Worm (Caenorhabditis elegans) whole organism, L4 larva: Measurements from ENCODE around the gene srh-183.
A peak's percentile ranks its signal among the peaks of the same experiment; 100 is the strongest.
"Not testable (repeated sequence)": the region's sequence is repeated elsewhere in the genome, so short reads cannot be mapped to it uniquely, and the experiment has no call there.

ENCODE experiments used
- D1046.2 ChIP-seq: fragments of 200-800 bp; sonication (Bioruptor generic); IDR thresholded peaks from 2 replicates; pipeline ENCODE4 v1.3.6; 2022; ENCODE audit warnings: missing genetic modification characterization, missing compliant biosample characterization
- R02D3.7 ChIP-seq: fragments of 150-350 bp; sonication (generic microtip); optimal IDR thresholded peaks from 3 replicates; lab custom pipeline; 2014; ENCODE audit warnings: missing biosample characterization, missing genetic modification characterization
- Y48G9A.11 ChIP-seq: fragments of 200-800 bp; sonication (Bioruptor generic); IDR thresholded peaks from 2 replicates; pipeline ENCODE4 v1.3.6; 2022; ENCODE audit warnings: missing genetic modification reagents, missing genetic modification characterization, missing compliant biosample characterization
- ZK546.5 ChIP-seq, 2 experiments: sonication (generic microtip); optimal IDR thresholded peaks; 2 replicates each; lab custom pipeline; 2017; ENCODE audit warnings: missing biosample characterization in 2 of 2, missing genetic modification characterization in 2 of 2
- ama-1 ChIP-seq: fragments of 150-350 bp; optimal IDR thresholded peaks from 2 replicates; lab custom pipeline; 2014; ENCODE audit warnings: inconsistent platforms, mixed read lengths
- ceh-32 ChIP-seq: sonication (generic microtip); optimal IDR thresholded peaks from 2 replicates; lab custom pipeline; 2016; ENCODE audit warnings: mild to moderate bottlenecking, missing genetic modification characterization, missing compliant biosample characterization; ENCODE audit not compliant: poor library complexity
- ces-1 ChIP-seq: fragments of 150-350 bp; sonication (generic microtip); optimal IDR thresholded peaks from 4 replicates; lab custom pipeline; 2014; ENCODE audit warnings: missing biosample characterization, missing genetic modification reagents, missing genetic modification characterization
- cey-2 ChIP-seq: sonication (generic microtip); optimal IDR thresholded peaks from 3 replicates; lab custom pipeline; 2017; ENCODE audit warnings: missing genetic modification characterization, mild to moderate bottlenecking, missing compliant biosample characterization, antibody characterized with exemption, borderline replicate concordance; ENCODE audit not compliant: insufficient read depth
- daf-19 ChIP-seq: fragments of 200-800 bp; sonication (Bioruptor generic); conservative IDR thresholded peaks from 2 replicates; pipeline ENCODE4 v1.3.6; 2022; ENCODE audit warnings: missing genetic modification characterization, missing compliant biosample characterization
- daf-8 ChIP-seq: fragments of 200-800 bp; sonication (Bioruptor generic); IDR thresholded peaks from 2 replicates; pipeline ENCODE4 v1.3.6; 2022; ENCODE audit warnings: missing genetic modification characterization, missing compliant biosample characterization
- egl-27 ChIP-seq: sonication (generic microtip); optimal IDR thresholded peaks from 3 replicates; lab custom pipeline; 2017; ENCODE audit warnings: missing biosample characterization, missing genetic modification reagents, missing genetic modification characterization
- fkh-10 ChIP-seq: fragments of 150-350 bp; optimal IDR thresholded peaks from 2 replicates; lab custom pipeline; 2014; ENCODE audit warnings: missing biosample characterization, missing genetic modification reagents, missing genetic modification characterization
- hlh-11 ChIP-seq: fragments of 200-800 bp; sonication (Bioruptor generic); optimal IDR thresholded peaks from 2 replicates; lab custom pipeline; 2018; ENCODE audit warnings: mild to moderate bottlenecking, missing genetic modification characterization, missing compliant biosample characterization
- jun-1 ChIP-seq: fragments of 150-350 bp; optimal IDR thresholded peaks from 2 replicates; lab custom pipeline; 2014; ENCODE audit warnings: missing biosample characterization, missing genetic modification reagents, missing genetic modification characterization
- lim-7 ChIP-seq: fragments of 200-800 bp; sonication (Bioruptor generic); IDR thresholded peaks from 2 replicates; pipeline ENCODE4 v1.3.6; 2022; ENCODE audit warnings: missing genetic modification characterization, missing compliant biosample characterization
- lin-38 ChIP-seq: fragments of 200-800 bp; sonication (Bioruptor generic); IDR thresholded peaks from 2 replicates; pipeline ENCODE4 v1.3.6; 2022; ENCODE audit warnings: missing genetic modification reagents, missing genetic modification characterization, missing compliant biosample characterization
- lsy-2 ChIP-seq, 2 experiments: fragments of 150-350 bp in 1 of 2; sonication (generic microtip) in 1 of 2; optimal IDR thresholded peaks; 2 replicates each; lab custom pipeline; 2014 to 2017; ENCODE audit warnings: missing biosample characterization in 2 of 2, missing genetic modification characterization in 2 of 2
- mdt-29 ChIP-seq: fragments of 200-800 bp; sonication (Bioruptor generic); IDR thresholded peaks from 2 replicates; pipeline ENCODE4 v1.3.6; 2022; ENCODE audit warnings: missing genetic modification reagents, missing genetic modification characterization, missing compliant biosample characterization
- mxl-2 ChIP-seq: fragments of 200-800 bp; sonication (Bioruptor generic); conservative IDR thresholded peaks from 2 replicates; pipeline ENCODE4 v1.3.6; 2022; ENCODE audit warnings: missing genetic modification reagents, missing genetic modification characterization, missing compliant biosample characterization
- mxl-3 ChIP-seq: fragments of 200-800 bp; sonication (Bioruptor generic); optimal IDR thresholded peaks from 2 replicates; lab custom pipeline; 2018; ENCODE audit warnings: mild to moderate bottlenecking, missing genetic modification characterization, missing compliant biosample characterization
- pha-4 ChIP-seq, 2 experiments: fragments of 150-350 bp in 1 of 2; fragments of 200-800 bp in 1 of 2; sonication (Bioruptor generic) in 1 of 2; IDR thresholded peaks in 1 of 2; optimal IDR thresholded peaks in 1 of 2; 2 replicates each; pipeline versions ENCODE4 v1.3.6 to Lab custom; 2014 to 2022; ENCODE audit warnings: missing genetic modification characterization in 2 of 2, missing genetic modification reagents in 2 of 2, missing biosample characterization in 1 of 2, missing compliant biosample characterization in 1 of 2
- snpc-1.2 ChIP-seq: fragments of 200-800 bp; sonication (Bioruptor generic); IDR thresholded peaks from 2 replicates; pipeline ENCODE4 v1.3.6; 2022; ENCODE audit warnings: missing genetic modification reagents, missing genetic modification characterization, missing compliant biosample characterization
- spr-1 ChIP-seq: sonication (generic microtip); optimal IDR thresholded peaks from 2 replicates; lab custom pipeline; 2016; ENCODE audit warnings: mild to moderate bottlenecking, missing genetic modification characterization, missing compliant biosample characterization
- unc-62 ChIP-seq, 3 experiments: fragments of 150-350 bp in 1 of 3; sonication (generic microtip); optimal IDR thresholded peaks in 2 of 3; peaks in 1 of 3; 1 replicate in 1 of 3; 2 replicates in 2 of 3; lab custom pipeline; 2014 to 2017; ENCODE audit warnings: missing biosample characterization in 3 of 3, missing genetic modification characterization in 3 of 3, missing genetic modification reagents in 3 of 3, missing genotype in 1 of 3
- ztf-7 ChIP-seq: fragments of 150-350 bp; optimal IDR thresholded peaks from 2 replicates; lab custom pipeline; 2014; ENCODE audit warnings: missing biosample characterization, missing genetic modification characterization

The srh-183 gene

DNA sequence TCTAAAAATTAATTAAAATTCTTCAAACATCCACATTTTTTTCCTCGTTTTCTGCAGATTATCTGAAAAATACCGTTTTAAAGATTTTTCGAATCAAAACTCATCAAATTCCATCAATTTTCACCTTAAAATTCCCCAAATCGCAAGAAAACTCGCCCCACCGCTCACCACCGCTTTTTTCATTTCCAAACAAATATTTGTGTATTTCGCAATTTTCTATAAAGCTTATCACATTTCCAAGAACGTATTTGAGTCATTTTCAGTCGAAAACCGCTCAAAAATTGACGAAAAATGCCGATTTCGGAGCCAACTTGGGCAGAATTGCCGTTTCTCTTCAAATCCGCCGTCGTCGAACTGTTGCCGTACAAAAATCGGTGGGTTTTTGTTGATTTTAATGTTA, 28.4 kb downstream of the srh-183 start, which contains the start of gene Y60A3A.8:
Gene Y60A3A.8, plus strand, starts transcription at position 258 of the 400 bp plus-strand sequence.
- TF ChIP-seq mdt-29; pha-4 (GFP tag; IDR thresholded peaks at IDR 0.05; lab: Robert Waterston, UW); pha-4 (tag; optimal IDR thresholded peaks at IDR 0.05; lab: Kevin White, UChicago); jun-1 (tag; lab: Kevin White, UChicago): not testable (repeated sequence)

DNA sequence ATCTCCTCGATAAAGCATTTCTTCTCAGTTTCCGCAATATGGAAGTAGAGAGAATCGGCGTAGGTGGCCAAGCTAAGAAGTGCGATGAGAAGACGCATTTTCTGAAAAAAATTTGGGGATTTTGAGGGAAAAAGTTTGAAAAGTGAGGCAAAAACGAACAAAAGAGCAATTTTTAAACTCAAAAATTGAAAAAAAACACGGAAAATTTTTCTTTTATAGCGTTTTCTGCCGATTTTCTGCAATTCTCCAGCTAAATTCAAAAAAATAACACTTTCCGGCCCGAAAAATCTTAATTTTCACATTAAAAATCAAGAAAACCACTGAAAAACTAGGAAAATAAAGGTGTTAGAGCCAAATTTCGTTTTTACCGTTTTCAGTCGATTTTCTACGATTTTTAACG, 29.1 kb downstream of the srh-183 start, which contains the start of gene tmed-4:
Gene tmed-4, minus strand, starts transcription at position 101 of the 400 bp plus-strand sequence.
- TF ChIP-seq snpc-1.2 (GFP tag; lab: Robert Waterston, UW); unc-62 (GFP tag; optimal IDR thresholded peaks at IDR 0.05 in 1 of 2; lab: Kevin White, UChicago); unc-62 (tag; optimal IDR thresholded peaks at IDR 0.05; lab: Kevin White, UChicago); daf-8 (GFP tag; lab: Robert Waterston, UW): not testable (repeated sequence)

ce11 chrV:19946529-19946928, 31.6 kb downstream of the srh-183 start, which contains the start of gene dhs-24:
dhs-24 (minus strand) TSS chrV:19946629.
- no peak for TF ChIP-seq R02D3.7 (tag; lab: Kevin White, UChicago)
- peak; percentile 55 for TF ChIP-seq ama-1 (lab: Kevin White, UChicago)
- 0 out of 2 replicates have a peak, but pooled peaks have one; percentile 21 for TF ChIP-seq lin-38 (GFP tag; lab: Robert Waterston, UW)
- no peak for TF ChIP-seq daf-19 (GFP tag; lab: Robert Waterston, UW)
- TF ChIP-seq snpc-1.2 (GFP tag; lab: Robert Waterston, UW): 0 out of 2 replicates have a peak, but pooled peaks have one; percentile 13
- no peak for TF ChIP-seq Y48G9A.11
- no peak for TF ChIP-seq jun-1 (tag; lab: Kevin White, UChicago)

DNA sequence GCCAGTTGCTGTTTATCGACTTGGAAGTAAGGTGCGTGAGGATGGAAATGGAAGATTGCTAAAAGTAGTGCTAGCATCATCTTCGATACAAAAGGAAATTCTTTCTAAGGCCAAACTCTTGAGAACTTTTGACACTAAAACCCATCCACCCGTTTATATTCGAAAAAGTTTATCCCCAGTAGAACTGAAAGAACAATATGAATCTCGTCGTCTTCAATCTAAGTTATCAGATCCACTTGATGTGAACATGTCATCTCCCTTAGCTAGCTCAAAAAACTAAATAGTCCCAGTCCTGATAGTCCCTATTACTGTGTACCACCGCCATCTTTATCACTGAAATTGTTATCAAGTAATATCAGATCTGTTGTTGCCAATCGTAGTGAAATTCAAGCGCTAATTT, 41.2 kb downstream of the srh-183 start:
- no peak for TF ChIP-seq hlh-11 (tag; lab: Kevin White, UChicago)
- peak in 1 of 2 experiments; percentile 50 for TF ChIP-seq unc-62 (GFP tag; optimal IDR thresholded peaks at IDR 0.05 in 1 of 2; lab: Kevin White, UChicago)
- TF ChIP-seq unc-62 (tag; optimal IDR thresholded peaks at IDR 0.05; lab: Kevin White, UChicago): no peak

DNA sequence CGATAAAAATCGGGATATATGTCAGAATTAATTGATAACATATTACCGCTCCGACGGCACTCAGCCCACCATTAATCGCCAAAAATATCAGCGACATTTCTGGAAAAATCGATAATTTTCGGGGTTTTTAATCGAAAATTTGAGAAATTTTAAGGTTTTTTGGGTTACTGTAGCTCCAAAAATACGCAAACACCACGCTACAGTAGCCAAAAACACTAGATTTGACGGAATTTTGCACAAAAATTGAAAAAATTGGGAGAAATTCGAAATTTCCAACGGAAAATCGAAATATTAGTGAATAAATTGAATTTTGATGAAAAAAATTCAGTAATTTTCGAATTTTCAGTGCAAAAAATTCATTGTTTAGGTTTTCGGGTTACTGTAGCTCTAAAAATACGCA, 43.9 kb downstream of the srh-183 start, which contains the start of gene algn-7:
Gene algn-7, minus strand, starts transcription at position 101 of the 400 bp plus-strand sequence.
- TF ChIP-seq ZK546.5 (tag; optimal IDR thresholded peaks at IDR 0.05; lab: Kevin White, UChicago): no peak
- no peak for TF ChIP-seq D1046.2 (GFP tag; lab: Robert Waterston, UW)
- TF ChIP-seq ztf-7: no peak
- no peak for TF ChIP-seq cey-2 (tag; lab: Kevin White, UChicago)
- no peak for TF ChIP-seq ces-1 (GFP tag; lab: Kevin White, UChicago)
- no peak for TF ChIP-seq lsy-2 (tag; optimal IDR thresholded peaks at IDR 0.05; lab: Kevin White, UChicago)
- TF ChIP-seq ceh-32: no peak
- TF ChIP-seq fkh-10: no peak
- TF ChIP-seq lin-38 (GFP tag; lab: Robert Waterston, UW): no peak
- TF ChIP-seq spr-1 (tag; lab: Kevin White, UChicago): no peak
- no peak for TF ChIP-seq lim-7 (GFP tag; lab: Robert Waterston, UW)
- TF ChIP-seq mxl-2 (GFP tag; lab: Robert Waterston, UW): no peak
- no peak for TF ChIP-seq egl-27 (tag; lab: Kevin White, UChicago)
- no peak for TF ChIP-seq mxl-3 (GFP tag; lab: Kevin White, UChicago)
- TF ChIP-seq, all 104 proteins: peak for 0
